Worm (Caenorhabditis elegans): ENCODE measurements around the gene K11H12.9.

DNA sequence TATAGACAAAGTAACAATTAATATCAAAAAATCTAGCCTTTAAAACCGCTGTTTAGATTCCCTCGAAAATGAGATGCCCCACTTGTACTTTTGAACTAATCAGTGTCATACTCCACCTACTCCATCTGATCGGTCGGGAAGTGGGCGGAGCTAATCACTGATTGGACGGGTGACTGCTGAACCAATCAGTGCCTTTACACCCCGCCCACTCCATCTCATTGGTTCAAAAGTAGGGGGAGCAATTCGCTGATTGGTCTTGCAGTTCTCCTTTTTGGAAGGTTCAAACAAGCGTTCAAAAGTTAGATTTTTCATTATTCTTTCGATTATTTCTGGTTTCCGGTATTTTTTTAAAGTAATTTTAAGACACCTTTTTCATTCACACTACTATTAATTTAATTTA is 36.3 kb upstream of the K11H12.9 start:
- TF ChIP-seq ceh-83 (GFP tag; optimal IDR thresholded peaks at IDR 0.05), result no peak
- no peak for TF ChIP-seq unc-62 (GFP tag; optimal IDR thresholded peaks at IDR 0.05)
- no peak for TF ChIP-seq elt-1 (tag; optimal IDR thresholded peaks at IDR 0.05; ENCODE audit: borderline replicate concordance, insufficient read depth)
- no peak for TF ChIP-seq ceh-39 (tag; optimal IDR thresholded peaks at IDR 0.05)
- TF ChIP-seq elt-3 (tag; optimal IDR thresholded peaks at IDR 0.05), result no peak
- no peak for TF ChIP-seq ham-2 (GFP tag; optimal IDR thresholded peaks at IDR 0.05)
- TF ChIP-seq pha-4 (tag; optimal IDR thresholded peaks at IDR 0.05), result no peak
- TF ChIP-seq mls-2 (tag; optimal IDR thresholded peaks at IDR 0.05), result no peak
- no peak for TF ChIP-seq nhr-237 (tag; optimal IDR thresholded peaks at IDR 0.05)
- no peak for TF ChIP-seq drap-1 (GFP tag; optimal IDR thresholded peaks at IDR 0.05)
- no peak for TF ChIP-seq sptf-1 (tag; optimal IDR thresholded peaks at IDR 0.05)
- TF ChIP-seq mab-5 (tag; optimal IDR thresholded peaks at IDR 0.05), result no peak
- TF ChIP-seq lin-32 (GFP tag; optimal IDR thresholded peaks at IDR 0.05), result no peak
- no peak for TF ChIP-seq nhr-76 (tag; optimal IDR thresholded peaks at IDR 0.05)
